Worm (Caenorhabditis elegans): ENCODE results near the gene K09C4.4.

- TF ChIP-seq nhr-76 (tag; optimal IDR thresholded peaks at IDR 0.05) (no peak), nhr-67 (tag; optimal IDR thresholded peaks at IDR 0.05) (no peak), skn-1 (tag; optimal IDR thresholded peaks at IDR 0.05) (no peak), nfya-1 (tag; optimal IDR thresholded peaks at IDR 0.05; ENCODE audit: insufficient read depth) (no peak), snpc-4 (tag; optimal IDR thresholded peaks at IDR 0.05) (no peak), lin-15B (tag; optimal IDR thresholded peaks at IDR 0.05) (no peak), nhr-25 (tag; optimal IDR thresholded peaks at IDR 0.05) (no peak), egl-27 (tag; optimal IDR thresholded peaks at IDR 0.05) (no peak), elt-1 (tag; optimal IDR thresholded peaks at IDR 0.05) (no peak), ztf-4 (tag; optimal IDR thresholded peaks at IDR 0.05) (no peak), pha-4 (tag; optimal IDR thresholded peaks at IDR 0.05) (no peak), aly-2 (tag; optimal IDR thresholded peaks at IDR 0.05) (no peak), elt-3 (tag; optimal IDR thresholded peaks at IDR 0.05) (no peak), R02D3.7 (tag; optimal IDR thresholded peaks at IDR 0.05) (no peak)
These were observed 36.9 kb downstream of the K09C4.4 start, which contains the start of gene F11D5.6 for ce11 chrX:3326175-3326574.

Data from whole organism, L3 larva.